Fruit fly (Drosophila melanogaster) whole organism, embryonic: Measurements from ENCODE around the gene CG4594.

Experiments used
- Abd-B ChIP-seq: fragments of 200-800 bp; sonication (Bioruptor generic); optimal IDR thresholded peaks from 2 replicates; lab custom pipeline; 2018; ENCODE audit warnings: missing biosample characterization, mild to moderate bottlenecking, missing genetic modification characterization, moderate library complexity
- Awh ChIP-seq: fragments of 200-800 bp; sonication (Bioruptor generic); IDR thresholded peaks from 2 replicates; pipeline ENCODE4, ENCODE4 v1.3.6; 2022; ENCODE audit warnings: missing biosample characterization, missing genetic modification characterization
- B-H1 ChIP-seq: fragments of 200-800 bp; sonication (Bioruptor generic); IDR thresholded peaks from 3 replicates; pipeline ENCODE4 v1.3.6; 2022; ENCODE audit warnings: missing biosample characterization, missing genetic modification characterization
- Blimp-1 ChIP-seq: fragments of 200-800 bp; sonication (Bioruptor generic); optimal IDR thresholded peaks from 3 replicates; lab custom pipeline; 2018; ENCODE audit warnings: missing biosample characterization, missing genetic modification characterization, mild to moderate bottlenecking, moderate library complexity, missing genetic modification reagents
- CG10274 ChIP-seq: fragments of 200-800 bp; sonication (Bioruptor generic); optimal IDR thresholded peaks from 3 replicates; lab custom pipeline; 2017; ENCODE audit warnings: missing biosample characterization, mild to moderate bottlenecking, missing genetic modification characterization
- CG10431 ChIP-seq: fragments of 200-800 bp; sonication (Bioruptor generic); optimal IDR thresholded peaks from 3 replicates; lab custom pipeline; 2018; ENCODE audit warnings: missing biosample characterization, mild to moderate bottlenecking, missing genetic modification characterization
- CG13123 ChIP-seq: fragments of 200-800 bp; sonication (Bioruptor generic); optimal IDR thresholded peaks from 2 replicates; lab custom pipeline; 2016; ENCODE audit warnings: missing biosample characterization, missing genetic modification characterization
- CG13287 ChIP-seq: fragments of 200-800 bp; sonication (Bioruptor generic); IDR thresholded peaks from 2 replicates; pipeline ENCODE4 v1.3.6; 2022; ENCODE audit warnings: missing biosample characterization, missing genetic modification characterization; ENCODE audit not compliant: partially characterized antibody
- CG14050 ChIP-seq: fragments of 200-800 bp; sonication (Bioruptor generic); IDR thresholded peaks from 3 replicates; pipeline ENCODE4 v1.3.6; 2022; ENCODE audit warnings: missing biosample characterization, missing genetic modification characterization
- CG14667 ChIP-seq: fragments of 200-800 bp; sonication (Bioruptor generic); IDR thresholded peaks from 2 replicates; pipeline ENCODE4 v1.3.6; 2022; ENCODE audit warnings: missing biosample characterization, missing genetic modification characterization
- CG15073 ChIP-seq: fragments of 200-800 bp; sonication (Bioruptor generic); optimal IDR thresholded peaks from 2 replicates; lab custom pipeline; 2016; ENCODE audit warnings: missing biosample characterization, missing genetic modification characterization
- CG17186 ChIP-seq: fragments of 200-800 bp; sonication (Bioruptor generic); optimal IDR thresholded peaks from 3 replicates; lab custom pipeline; 2017; ENCODE audit warnings: missing biosample characterization, missing genetic modification reagents, missing genetic modification characterization
- CG17912 ChIP-seq: fragments of 200-800 bp; sonication (Bioruptor generic); optimal IDR thresholded peaks from 2 replicates; lab custom pipeline; 2018; ENCODE audit warnings: missing biosample characterization, mild to moderate bottlenecking, missing genetic modification characterization
- CG2116 ChIP-seq: fragments of 200-800 bp; sonication (Bioruptor generic); optimal IDR thresholded peaks from 3 replicates; lab custom pipeline; 2018; ENCODE audit warnings: missing biosample characterization, mild to moderate bottlenecking, missing genetic modification characterization
- CG31388 ChIP-seq: fragments of 200-800 bp; sonication (Bioruptor generic); optimal IDR thresholded peaks from 2 replicates; lab custom pipeline; 2016; ENCODE audit warnings: missing biosample characterization, missing genetic modification characterization
- CG6765 ChIP-seq: fragments of 200-800 bp; sonication (Bioruptor generic); optimal IDR thresholded peaks from 3 replicates; lab custom pipeline; 2017; ENCODE audit warnings: missing biosample characterization, mild to moderate bottlenecking, missing genetic modification characterization
- CG6791 ChIP-seq: fragments of 200-800 bp; sonication (Bioruptor generic); IDR thresholded peaks from 3 replicates; pipeline ENCODE4 v1.3.6; 2022; ENCODE audit warnings: missing biosample characterization, missing genetic modification characterization; ENCODE audit not compliant: partially characterized antibody
- CG7357 ChIP-seq: fragments of 200-800 bp; sonication (Bioruptor generic); IDR thresholded peaks from 3 replicates; pipeline ENCODE4 v1.3.6; 2022; ENCODE audit warnings: missing biosample characterization, missing genetic modification characterization
- CG7372 ChIP-seq: fragments of 200-800 bp; sonication (Bioruptor generic); IDR thresholded peaks from 2 replicates; pipeline ENCODE4 v1.3.6; 2022; ENCODE audit warnings: missing biosample characterization, missing genetic modification characterization
- CG7839 ChIP-seq: fragments of 200-800 bp; sonication (Bioruptor generic); optimal IDR thresholded peaks from 3 replicates; lab custom pipeline; 2018; ENCODE audit warnings: missing biosample characterization, mild to moderate bottlenecking, missing genetic modification characterization, moderate library complexity
- CG8359 ChIP-seq: fragments of 200-800 bp; sonication (Bioruptor generic); optimal IDR thresholded peaks from 2 replicates; lab custom pipeline; 2017; ENCODE audit warnings: missing biosample characterization, mild to moderate bottlenecking, missing genetic modification characterization, borderline replicate concordance
- D ChIP-seq, 2 experiments: fragments of 200-800 bp in 1 of 2; fragments of >200 bp in 1 of 2; sonication (Bioruptor generic) in 1 of 2; optimal IDR thresholded peaks; 2 replicates in 1 of 2; 3 replicates in 1 of 2; lab custom pipeline; 2017; ENCODE audit warnings: mild to moderate bottlenecking in 1 of 2, missing biosample characterization in 1 of 2, missing genetic modification characterization in 1 of 2, missing genetic modification reagents in 1 of 2
- Doc2 ChIP-seq: fragments of 200-800 bp; sonication (Bioruptor generic); IDR thresholded peaks from 2 replicates; pipeline ENCODE4 v1.3.6; 2022; ENCODE audit warnings: missing biosample characterization, missing genetic modification characterization
- Dref ChIP-seq: fragments of 200-800 bp; sonication (Bioruptor generic); IDR thresholded peaks from 2 replicates; pipeline ENCODE4 v1.3.6; 2022; ENCODE audit warnings: missing biosample characterization, missing genetic modification characterization
- HmgZ ChIP-seq: fragments of 200-800 bp; sonication (Bioruptor generic); optimal IDR thresholded peaks from 2 replicates; lab custom pipeline; 2018; ENCODE audit warnings: missing biosample characterization, mild to moderate bottlenecking, missing genetic modification characterization
- Med ChIP-seq: fragments of 200-800 bp; sonication (Bioruptor generic); peaks from one replicate; lab custom pipeline; 2016; ENCODE audit warnings: missing biosample characterization, missing genetic modification characterization, mild to moderate bottlenecking, inconsistent platforms, moderate library complexity
- Opbp ChIP-seq: fragments of 200-800 bp; sonication (Bioruptor generic); IDR thresholded peaks from 3 replicates; pipeline ENCODE4 v1.3.6; 2022; ENCODE audit warnings: missing biosample characterization, missing genetic modification characterization; ENCODE audit not compliant: partially characterized antibody
- Optix ChIP-seq: fragments of 200-800 bp; sonication (Bioruptor generic); IDR thresholded peaks from 3 replicates; pipeline ENCODE4 v1.3.6; 2022; ENCODE audit warnings: missing biosample characterization, missing genetic modification characterization
- PHDP ChIP-seq: fragments of 200-800 bp; sonication (Bioruptor generic); optimal IDR thresholded peaks from 3 replicates; lab custom pipeline; 2018; ENCODE audit warnings: missing biosample characterization, mild to moderate bottlenecking, missing genetic modification characterization, moderate library complexity
- Side ChIP-seq: fragments of 200-800 bp; sonication (Bioruptor generic); optimal IDR thresholded peaks from 2 replicates; lab custom pipeline; 2016; ENCODE audit warnings: missing biosample characterization, missing genetic modification characterization
- Ssrp ChIP-seq: fragments of 200-800 bp; sonication (Bioruptor generic); optimal IDR thresholded peaks from 2 replicates; lab custom pipeline; 2018; ENCODE audit warnings: missing biosample characterization, mild to moderate bottlenecking, missing genetic modification characterization, moderate library complexity
- TFAM ChIP-seq: fragments of 200-800 bp; sonication (Bioruptor generic); optimal IDR thresholded peaks from 2 replicates; lab custom pipeline; 2017; ENCODE audit warnings: missing biosample characterization, missing genetic modification characterization, inconsistent platforms
- Taf1 ChIP-seq: fragments of 200-800 bp; sonication (Bioruptor generic); IDR thresholded peaks from 2 replicates; pipeline ENCODE4 v1.3.6; 2022; ENCODE audit warnings: missing biosample characterization, missing genetic modification characterization
- abd-A ChIP-seq: fragments of 200-800 bp; sonication (Bioruptor generic); optimal IDR thresholded peaks from 3 replicates; lab custom pipeline; 2019; ENCODE audit warnings: missing biosample characterization, mild to moderate bottlenecking, missing genetic modification characterization, moderate library complexity
- ash1 ChIP-seq: fragments of 200-800 bp; sonication (Bioruptor generic); optimal IDR thresholded peaks from 2 replicates; lab custom pipeline; 2018; ENCODE audit warnings: missing biosample characterization, mild to moderate bottlenecking, missing genetic modification characterization
- cas ChIP-seq: fragments of 200-800 bp; sonication (Bioruptor generic); IDR thresholded peaks from 2 replicates; pipeline ENCODE4 v1.3.6; 2022; ENCODE audit warnings: missing biosample characterization, missing genetic modification characterization
- dysf ChIP-seq: fragments of 200-800 bp; sonication (Bioruptor generic); IDR thresholded peaks from 3 replicates; pipeline ENCODE4 v1.3.6; 2022; ENCODE audit warnings: missing biosample characterization, missing genetic modification characterization
- eve ChIP-seq, 2 experiments: fragments of >200 bp; optimal IDR thresholded peaks; 2 replicates each; lab custom pipeline; 2017; ENCODE audit warnings: missing biosample characterization in 2 of 2, missing genetic modification characterization in 2 of 2
- gro ChIP-seq: fragments of 200-800 bp; sonication (Bioruptor generic); optimal IDR thresholded peaks from 2 replicates; lab custom pipeline; 2016; ENCODE audit warnings: missing biosample characterization, missing genetic modification characterization
- gt ChIP-seq: fragments of 200-800 bp; sonication (Bioruptor generic); IDR thresholded peaks from 2 replicates; pipeline ENCODE4 v1.3.6; 2022; ENCODE audit warnings: missing biosample characterization, missing genetic modification characterization
- hb ChIP-seq: fragments of 200-800 bp; sonication (Bioruptor generic); IDR thresholded peaks from 3 replicates; pipeline ENCODE4 v1.3.6; 2022; ENCODE audit warnings: missing biosample characterization, missing genetic modification characterization; ENCODE audit not compliant: partially characterized antibody
- klu ChIP-seq: fragments of 200-800 bp; sonication (Bioruptor generic); IDR thresholded peaks from 2 replicates; pipeline ENCODE4 v1.3.6; 2022; ENCODE audit warnings: missing biosample characterization, missing genetic modification characterization
- pan ChIP-seq, 4 experiments: fragments of >200 bp in 3 of 4; fragments of 200-800 bp in 1 of 4; sonication (Bioruptor generic) in 1 of 4; optimal IDR thresholded peaks in 3 of 4; IDR thresholded peaks in 1 of 4; 2 replicates each; pipeline versions ENCODE4 v1.3.6 to Lab custom; 2017 to 2022; ENCODE audit warnings: missing biosample characterization in 2 of 4, missing genetic modification characterization in 2 of 4, mixed read lengths in 1 of 4
- slou ChIP-seq: fragments of 200-800 bp; sonication (Bioruptor generic); optimal IDR thresholded peaks from 3 replicates; lab custom pipeline; 2016; ENCODE audit warnings: missing biosample characterization, missing genetic modification characterization
- sob ChIP-seq: fragments of 200-800 bp; sonication (Bioruptor generic); IDR thresholded peaks from 2 replicates; pipeline ENCODE4 v1.3.6; 2022; ENCODE audit warnings: missing biosample characterization, missing genetic modification characterization
- ssp ChIP-seq: fragments of 200-800 bp; sonication (Bioruptor generic); IDR thresholded peaks from 2 replicates; pipeline ENCODE4 v1.3.6; 2022; ENCODE audit warnings: missing biosample characterization, missing genetic modification characterization
- tll ChIP-seq, 2 experiments: fragments of 200-800 bp in 1 of 2; fragments of >200 bp in 1 of 2; sonication (Bioruptor generic) in 1 of 2; optimal IDR thresholded peaks; 2 replicates each; lab custom pipeline; 2017 to 2019; ENCODE audit warnings: missing biosample characterization in 2 of 2, missing genetic modification characterization in 2 of 2, mild to moderate bottlenecking in 1 of 2, moderate library complexity in 1 of 2
- unpg ChIP-seq: fragments of 200-800 bp; sonication (Bioruptor generic); optimal IDR thresholded peaks from 3 replicates; lab custom pipeline; 2018; ENCODE audit warnings: missing biosample characterization, mild to moderate bottlenecking, missing genetic modification characterization, moderate library complexity
- wek ChIP-seq: fragments of 200-800 bp; sonication (Bioruptor generic); optimal IDR thresholded peaks from 3 replicates; lab custom pipeline; 2018; ENCODE audit warnings: missing biosample characterization, mild to moderate bottlenecking, missing genetic modification characterization, moderate library complexity

The CG4594 gene

DNA sequence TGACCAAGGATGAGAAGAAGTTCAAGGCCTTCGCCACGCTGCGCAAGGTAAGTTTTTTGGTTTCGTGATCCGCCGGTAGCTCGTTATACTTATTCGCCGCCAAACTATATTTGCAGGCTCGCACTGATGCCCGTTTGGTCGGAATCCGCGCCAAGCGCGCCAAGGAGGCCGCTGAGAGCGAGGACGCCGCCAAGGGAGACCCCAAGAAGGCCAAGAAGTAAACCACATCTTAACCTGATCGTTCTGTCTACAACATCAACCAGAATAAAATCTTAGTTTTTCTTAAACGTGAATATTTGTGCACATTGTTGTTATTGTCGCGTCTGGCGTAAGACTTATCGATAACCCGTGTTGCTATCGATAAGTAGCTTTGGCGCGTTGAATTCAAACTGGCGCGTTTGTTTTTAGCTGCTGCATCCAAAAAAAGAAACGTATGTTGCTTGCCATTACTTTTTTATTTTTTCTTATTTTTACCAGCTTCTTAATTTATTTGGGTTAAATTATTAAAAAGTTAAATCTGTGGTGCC is 48.3 kb downstream of the CG4594 start:
- no peak for TF ChIP-seq pan (optimal IDR thresholded peaks at IDR 0.05; lab: Kevin White, UChicago)
- TF ChIP-seq pan (GFP tag; optimal IDR thresholded peaks at IDR 0.05 in 1 of 2, IDR thresholded peaks at IDR 0.05 in 1 of 2): no peak
- TF ChIP-seq CG13287 (GFP tag; lab: Robert Waterston, UW): peak; percentile 76
- no peak for TF ChIP-seq CG31388 (GFP tag; lab: Kevin White, UChicago)
- no peak for TF ChIP-seq gt (GFP tag; lab: Robert Waterston, UW)
- TF ChIP-seq ssp (GFP tag; lab: Robert Waterston, UW): no peak
- TF ChIP-seq klu (GFP tag; lab: Robert Waterston, UW): no peak
- TF ChIP-seq CG7357: no peak
- no peak for TF ChIP-seq cas (GFP tag; lab: Robert Waterston, UW)
- no peak for TF ChIP-seq PHDP
- TF ChIP-seq Optix: no peak
- no peak for TF ChIP-seq Doc2
- no peak for TF ChIP-seq D (optimal IDR thresholded peaks at IDR 0.05; lab: Kevin White, UChicago)
- TF ChIP-seq D (GFP tag; optimal IDR thresholded peaks at IDR 0.05; lab: Kevin White, UChicago): no peak
- TF ChIP-seq B-H1 (GFP tag; lab: Robert Waterston, UW): no peak
- TF ChIP-seq Side (GFP tag; lab: Kevin White, UChicago): no peak
- no peak for TF ChIP-seq sob (GFP tag; lab: Robert Waterston, UW)
- TF ChIP-seq Taf1: no peak
- TF ChIP-seq CG7372 (GFP tag; lab: Robert Waterston, UW): no peak
- TF ChIP-seq dysf: no peak
- TF ChIP-seq CG14050 (GFP tag; lab: Robert Waterston, UW): no peak
- TF ChIP-seq Med (GFP tag; lab: Kevin White, UChicago): peak; percentile 70
- TF ChIP-seq ash1 (GFP tag; lab: Kevin White, UChicago): no peak
- TF ChIP-seq CG2116 (GFP tag; lab: Kevin White, UChicago): peak; percentile 45
- TF ChIP-seq Opbp (GFP tag; lab: Robert Waterston, UW): no peak
- TF ChIP-seq CG10431 (GFP tag; lab: Kevin White, UChicago): no peak
- no peak for TF ChIP-seq wek (GFP tag; lab: Kevin White, UChicago)
- no peak for TF ChIP-seq Abd-B (GFP tag; lab: Kevin White, UChicago)
- 0 out of 3 replicates have a peak, but pooled peaks have one; percentile 31 for TF ChIP-seq hb (GFP tag; lab: Robert Waterston, UW)
- no peak for TF ChIP-seq TFAM (GFP tag; lab: Kevin White, UChicago)
- no peak for TF ChIP-seq Blimp-1 (GFP tag; lab: Kevin White, UChicago)
- no peak for TF ChIP-seq CG13123 (GFP tag; lab: Kevin White, UChicago)
- TF ChIP-seq abd-A (tag; lab: Kevin White, UChicago): no peak
- peak; percentile 44; the same call in 1 of the 3 replicates for TF ChIP-seq CG6791 (GFP tag; lab: Robert Waterston, UW)
- TF ChIP-seq CG7839 (tag; lab: Kevin White, UChicago): no peak
- no peak for TF ChIP-seq Awh (GFP tag; lab: Robert Waterston, UW)
- no peak for TF ChIP-seq CG10274 (GFP tag; lab: Kevin White, UChicago)
- TF ChIP-seq tll (GFP tag; optimal IDR thresholded peaks at IDR 0.05; lab: Kevin White, UChicago): no peak
- no peak for TF ChIP-seq unpg (GFP tag; lab: Kevin White, UChicago)
- no peak for TF ChIP-seq CG14667 (GFP tag; lab: Robert Waterston, UW)
- TF ChIP-seq eve (GFP tag; optimal IDR thresholded peaks at IDR 0.05; lab: Kevin White, UChicago): no peak
- TF ChIP-seq CG8359 (GFP tag; lab: Kevin White, UChicago): no peak
- no peak for TF ChIP-seq CG6765 (GFP tag; lab: Kevin White, UChicago)
- no peak for TF ChIP-seq HmgZ (tag; lab: Kevin White, UChicago)
- no peak for TF ChIP-seq CG17186 (GFP tag; lab: Kevin White, UChicago)
- no peak for TF ChIP-seq Ssrp
- no peak for TF ChIP-seq CG15073 (GFP tag; lab: Kevin White, UChicago)
- TF ChIP-seq slou (GFP tag; lab: Kevin White, UChicago): no peak
- no peak for TF ChIP-seq gro (GFP tag; lab: Kevin White, UChicago)
- no peak for TF ChIP-seq CG17912 (GFP tag; lab: Kevin White, UChicago)
- peak; percentile 83 for TF ChIP-seq Dref (GFP tag; lab: Robert Waterston, UW)
